Worm (Caenorhabditis elegans): Measurements from ENCODE around the gene F29A7.8.

ce11 chrII:2804949-2805348 lies 47.1 kb upstream of the F29A7.8 start:
- no peak for TF ChIP-seq sma-3 (GFP tag; optimal IDR thresholded peaks at IDR 0.05)
- TF ChIP-seq lsy-2 (tag; optimal IDR thresholded peaks at IDR 0.05) = no peak
